Fruit fly (Drosophila melanogaster) whole organism, embryonic: ENCODE data around the gene CG42824.

Experiments
- Adf1 ChIP-seq: fragments of 200-800 bp; sonication (Bioruptor generic); IDR thresholded peaks from 2 replicates; pipeline ENCODE4 v1.3.6; 2022; ENCODE audit warnings: missing biosample characterization, missing genetic modification characterization
- Bdp1 ChIP-seq: fragments of 200-800 bp; sonication (Bioruptor generic); optimal IDR thresholded peaks from 3 replicates; lab custom pipeline; 2016; ENCODE audit warnings: missing biosample characterization, missing genetic modification characterization
- Bteb2 ChIP-seq: fragments of 200-800 bp; sonication (Bioruptor generic); optimal IDR thresholded peaks from 2 replicates; lab custom pipeline; 2016; ENCODE audit warnings: missing biosample characterization, missing genetic modification characterization
- CG10274 ChIP-seq: fragments of 200-800 bp; sonication (Bioruptor generic); optimal IDR thresholded peaks from 3 replicates; lab custom pipeline; 2017; ENCODE audit warnings: missing biosample characterization, mild to moderate bottlenecking, missing genetic modification characterization
- CG11093 ChIP-seq: fragments of 200-800 bp; sonication (Bioruptor generic); IDR thresholded peaks from 3 replicates; pipeline ENCODE4 v1.3.6; 2022; ENCODE audit warnings: missing biosample characterization, missing genetic modification characterization
- CG11247 ChIP-seq: fragments of 200-800 bp; sonication (Bioruptor generic); IDR thresholded peaks from 2 replicates; pipeline ENCODE4 v1.3.6; 2022; ENCODE audit warnings: missing biosample characterization, missing genetic modification characterization
- CG11695 ChIP-seq: fragments of 200-800 bp; sonication (Bioruptor generic); IDR thresholded peaks from 3 replicates; pipeline ENCODE4 v1.3.6; 2022; ENCODE audit warnings: missing biosample characterization, missing genetic modification characterization
- CG11696 ChIP-seq: fragments of 200-800 bp; sonication (Bioruptor generic); IDR thresholded peaks from 2 replicates; pipeline ENCODE4 v1.3.6; 2022; ENCODE audit warnings: missing biosample characterization, missing genetic modification characterization
- CG12299 ChIP-seq: fragments of 200-800 bp; sonication (Bioruptor generic); optimal IDR thresholded peaks from 2 replicates; lab custom pipeline; 2018; ENCODE audit warnings: missing biosample characterization, mild to moderate bottlenecking, missing genetic modification characterization
- CG12391 ChIP-seq: fragments of 200-800 bp; sonication (Bioruptor generic); optimal IDR thresholded peaks from 3 replicates; lab custom pipeline; 2018; ENCODE audit warnings: missing biosample characterization, mild to moderate bottlenecking, missing genetic modification characterization, moderate library complexity
- CG15011 ChIP-seq: fragments of 200-800 bp; sonication (Bioruptor generic); optimal IDR thresholded peaks from 3 replicates; lab custom pipeline; 2018; ENCODE audit warnings: missing biosample characterization, mild to moderate bottlenecking, missing genetic modification characterization
- CG1603 ChIP-seq: fragments of 200-800 bp; sonication (Bioruptor generic); optimal IDR thresholded peaks from 2 replicates; lab custom pipeline; 2019; ENCODE audit warnings: missing biosample characterization, mild to moderate bottlenecking, missing genetic modification characterization, moderate library complexity
- CG17829 ChIP-seq: fragments of 200-800 bp; optimal IDR thresholded peaks from 2 replicates; lab custom pipeline; 2019; ENCODE audit warnings: missing biosample characterization, mild to moderate bottlenecking, missing genetic modification characterization, moderate library complexity
- CG1792 ChIP-seq: fragments of 200-800 bp; sonication (Bioruptor generic); optimal IDR thresholded peaks from 2 replicates; lab custom pipeline; 2016; ENCODE audit warnings: missing biosample characterization, missing genetic modification characterization
- CG2116 ChIP-seq: fragments of 200-800 bp; sonication (Bioruptor generic); optimal IDR thresholded peaks from 3 replicates; lab custom pipeline; 2018; ENCODE audit warnings: missing biosample characterization, mild to moderate bottlenecking, missing genetic modification characterization
- CG32532 ChIP-seq: fragments of 200-800 bp; sonication (Bioruptor generic); IDR thresholded peaks from 2 replicates; pipeline ENCODE4 v1.3.6; 2022; ENCODE audit warnings: missing biosample characterization, missing genetic modification characterization
- CG42726 ChIP-seq: fragments of 200-800 bp; sonication (Bioruptor generic); IDR thresholded peaks from 2 replicates; pipeline ENCODE4 v1.3.6; 2022; ENCODE audit warnings: missing biosample characterization, missing genetic modification characterization; ENCODE audit not compliant: partially characterized antibody
- CG4854 ChIP-seq: fragments of 200-800 bp; sonication (Bioruptor generic); optimal IDR thresholded peaks from 2 replicates; lab custom pipeline; 2016; ENCODE audit warnings: missing biosample characterization, missing genetic modification characterization, inconsistent platforms
- CG5180 ChIP-seq: fragments of 200-800 bp; sonication (Bioruptor generic); optimal IDR thresholded peaks from 3 replicates; lab custom pipeline; 2017; ENCODE audit warnings: missing biosample characterization, missing genetic modification characterization, mild to moderate bottlenecking, moderate library complexity, missing genetic modification reagents
- CG6765 ChIP-seq: fragments of 200-800 bp; sonication (Bioruptor generic); optimal IDR thresholded peaks from 3 replicates; lab custom pipeline; 2017; ENCODE audit warnings: missing biosample characterization, mild to moderate bottlenecking, missing genetic modification characterization
- CG9609 ChIP-seq: fragments of 200-800 bp; sonication (Bioruptor generic); optimal IDR thresholded peaks from 3 replicates; lab custom pipeline; 2016; ENCODE audit warnings: missing biosample characterization, missing genetic modification characterization
- CHES-1-like ChIP-seq: fragments of 200-800 bp; sonication (Bioruptor generic); optimal IDR thresholded peaks from 2 replicates; lab custom pipeline; 2016; ENCODE audit warnings: missing biosample characterization, missing genetic modification characterization
- Dad ChIP-seq: fragments of 200-800 bp; sonication (Bioruptor generic); optimal IDR thresholded peaks from 3 replicates; lab custom pipeline; 2016; ENCODE audit warnings: missing biosample characterization, missing genetic modification characterization
- ERR ChIP-seq: fragments of 200-800 bp; sonication (Bioruptor generic); optimal IDR thresholded peaks from 2 replicates; lab custom pipeline; 2016; ENCODE audit warnings: missing biosample characterization, missing genetic modification characterization
- GATAe ChIP-seq: fragments of 200-800 bp; sonication (Bioruptor generic); conservative IDR thresholded peaks from 2 replicates; pipeline ENCODE4 v1.3.6; 2022; ENCODE audit warnings: missing biosample characterization, missing genetic modification characterization
- Hr51 ChIP-seq, 2 experiments: fragments of 200-800 bp; sonication (Bioruptor generic); optimal IDR thresholded peaks; 2 replicates in 1 of 2; 3 replicates in 1 of 2; lab custom pipeline; 2016 to 2018; ENCODE audit warnings: missing biosample characterization in 2 of 2, missing genetic modification characterization in 2 of 2, mild to moderate bottlenecking in 1 of 2, moderate library complexity in 1 of 2
- MBD-R2 ChIP-seq: fragments of 200-800 bp; sonication (Bioruptor generic); IDR thresholded peaks from 2 replicates; pipeline ENCODE4 v1.3.6; 2022; ENCODE audit warnings: missing biosample characterization, missing genetic modification characterization
- MTF-1 ChIP-seq: fragments of 200-800 bp; sonication (Bioruptor generic); optimal IDR thresholded peaks from 2 replicates; lab custom pipeline; 2018; ENCODE audit warnings: missing biosample characterization, mild to moderate bottlenecking, missing genetic modification characterization, borderline replicate concordance
- Mad ChIP-seq: fragments of 200-800 bp; sonication (Bioruptor generic); optimal IDR thresholded peaks from 2 replicates; lab custom pipeline; 2016; ENCODE audit warnings: missing biosample characterization, missing genetic modification characterization
- Nf-YB ChIP-seq: fragments of 200-800 bp; sonication (Bioruptor generic); optimal IDR thresholded peaks from 3 replicates; lab custom pipeline; 2019; ENCODE audit warnings: missing biosample characterization, mild to moderate bottlenecking, missing genetic modification characterization, moderate library complexity
- Rfx ChIP-seq: fragments of 200-800 bp; sonication (Bioruptor generic); IDR thresholded peaks from 2 replicates; pipeline ENCODE4 v1.3.6; 2022; ENCODE audit warnings: missing biosample characterization, missing genetic modification characterization
- Rx ChIP-seq: fragments of 200-800 bp; sonication (Bioruptor generic); IDR thresholded peaks from 2 replicates; pipeline ENCODE4 v1.3.6; 2022; ENCODE audit warnings: missing biosample characterization, missing genetic modification characterization
- Sry-δ ChIP-seq: fragments of 200-800 bp; sonication (Bioruptor generic); optimal IDR thresholded peaks from 2 replicates; lab custom pipeline; 2016; ENCODE audit warnings: missing biosample characterization, missing genetic modification characterization
- al ChIP-seq: fragments of 200-800 bp; sonication (Bioruptor generic); IDR thresholded peaks from 2 replicates; pipeline ENCODE4 v1.3.6; 2022; ENCODE audit warnings: missing biosample characterization, missing genetic modification characterization
- bbx ChIP-seq: fragments of 200-800 bp; sonication (Bioruptor generic); IDR thresholded peaks from 2 replicates; pipeline ENCODE4 v1.3.6; 2022; ENCODE audit warnings: missing biosample characterization, missing genetic modification characterization; ENCODE audit not compliant: partially characterized antibody
- cato ChIP-seq: fragments of 200-800 bp; sonication (Bioruptor generic); optimal IDR thresholded peaks from 2 replicates; lab custom pipeline; 2016; ENCODE audit warnings: missing biosample characterization, missing genetic modification characterization, borderline replicate concordance
- chn ChIP-seq: fragments of 200-800 bp; sonication (Bioruptor generic); optimal IDR thresholded peaks from 2 replicates; lab custom pipeline; 2016; ENCODE audit warnings: missing biosample characterization, missing genetic modification characterization
- ci ChIP-seq: fragments of 200-800 bp; sonication (Bioruptor generic); IDR thresholded peaks from 3 replicates; pipeline ENCODE4 v1.3.6; 2022; ENCODE audit warnings: missing biosample characterization, missing genetic modification characterization
- ham ChIP-seq: fragments of 200-800 bp; sonication (Bioruptor generic); IDR thresholded peaks from 2 replicates; pipeline ENCODE4 v1.3.6; 2022; ENCODE audit warnings: missing biosample characterization, missing genetic modification characterization
- hkb ChIP-seq, 2 experiments: fragments of 200-800 bp in 1 of 2; fragments of >200 bp in 1 of 2; sonication (Bioruptor generic) in 1 of 2; IDR thresholded peaks in 1 of 2; optimal IDR thresholded peaks in 1 of 2; 2 replicates each; pipeline versions ENCODE4 v1.3.6 to Lab custom; 2017 to 2022; ENCODE audit warnings: missing biosample characterization in 1 of 2, missing genetic modification characterization in 1 of 2
- pfk ChIP-seq: fragments of 200-800 bp; sonication (Bioruptor generic); optimal IDR thresholded peaks from 2 replicates; lab custom pipeline; 2018; ENCODE audit warnings: missing biosample characterization, mild to moderate bottlenecking, missing genetic modification characterization, moderate library complexity
- phol ChIP-seq: fragments of 200-800 bp; sonication (Bioruptor generic); optimal IDR thresholded peaks from 3 replicates; lab custom pipeline; 2018; ENCODE audit warnings: missing biosample characterization, mild to moderate bottlenecking, missing genetic modification characterization, moderate library complexity
- shn ChIP-seq: fragments of 200-800 bp; sonication (Bioruptor generic); optimal IDR thresholded peaks from 3 replicates; lab custom pipeline; 2016; ENCODE audit warnings: missing biosample characterization, missing genetic modification characterization
- slp2 ChIP-seq: fragments of 200-800 bp; sonication (Bioruptor generic); optimal IDR thresholded peaks from 2 replicates; lab custom pipeline; 2016; ENCODE audit warnings: missing biosample characterization, missing genetic modification characterization
- so ChIP-seq: fragments of 200-800 bp; sonication (Bioruptor generic); IDR thresholded peaks from 3 replicates; pipeline ENCODE4 v1.3.6; 2022; ENCODE audit warnings: missing biosample characterization, missing genetic modification characterization
- stc ChIP-seq: fragments of 200-800 bp; sonication (Bioruptor generic); IDR thresholded peaks from 2 replicates; pipeline ENCODE4 v1.3.6; 2022; ENCODE audit warnings: missing biosample characterization, missing genetic modification characterization
- tin ChIP-seq: fragments of 200-800 bp; sonication (Bioruptor generic); optimal IDR thresholded peaks from 3 replicates; lab custom pipeline; 2016; ENCODE audit warnings: missing biosample characterization, missing genetic modification characterization
- unpg ChIP-seq: fragments of 200-800 bp; sonication (Bioruptor generic); optimal IDR thresholded peaks from 3 replicates; lab custom pipeline; 2018; ENCODE audit warnings: missing biosample characterization, mild to moderate bottlenecking, missing genetic modification characterization, moderate library complexity
- vvl ChIP-seq: fragments of 200-800 bp; sonication (Bioruptor generic); IDR thresholded peaks from 2 replicates; pipeline ENCODE4 v1.3.6; 2022; ENCODE audit warnings: missing biosample characterization, missing genetic modification characterization

Gene CG42824

DNA sequence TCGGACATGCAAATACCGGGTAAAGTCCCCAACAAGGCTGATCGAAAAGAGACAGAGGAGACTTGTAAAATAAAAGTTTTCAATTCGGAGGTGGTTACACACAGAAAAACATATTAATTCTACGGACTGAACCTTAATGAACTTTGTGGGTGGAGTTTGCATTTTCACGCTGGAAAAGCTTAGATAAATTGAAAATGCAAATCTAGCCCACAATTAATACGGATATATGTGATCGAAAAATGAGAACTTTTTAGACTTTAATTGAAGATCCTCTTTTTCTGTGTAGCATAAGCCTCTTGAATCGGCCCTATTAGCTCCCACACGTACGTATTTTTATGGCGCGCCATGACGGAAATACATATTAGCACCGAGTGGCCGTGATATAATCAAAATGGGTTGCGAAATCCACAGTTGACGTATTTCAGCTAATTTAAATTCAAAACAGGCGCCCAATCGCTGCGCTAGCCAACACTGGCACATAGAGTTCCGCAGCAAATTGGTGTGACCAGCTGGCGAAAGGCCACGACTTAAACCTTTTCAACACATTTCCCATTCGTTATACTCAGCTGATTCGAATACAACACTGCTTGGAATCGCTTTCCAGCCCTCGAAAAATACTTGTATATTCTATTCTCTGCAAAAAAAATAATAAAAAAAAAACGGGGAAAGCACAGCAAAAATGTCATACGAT lies 20.8 kb downstream of the CG42824 start (continued):
- TF ChIP-seq CG11247 (peak; percentile 64), MBD-R2 (GFP tag; lab: Robert Waterston, UW) (peak; percentile 80), CHES-1-like (GFP tag; lab: Kevin White, UChicago) (peak; percentile 74), CG11695 (GFP tag; lab: Robert Waterston, UW) (peak; percentile 53; the same call in 2 of the 3 replicates), CG12391 (tag; lab: Kevin White, UChicago) (peak; percentile 56), vvl (GFP tag; lab: Robert Waterston, UW) (peak; percentile 91), CG12299 (peak; percentile 1), CG5180 (GFP tag; lab: Kevin White, UChicago) (peak; percentile 27), pfk (GFP tag; lab: Kevin White, UChicago) (peak; percentile 43), CG42726 (GFP tag; lab: Robert Waterston, UW) (no peak), so (no peak), CG11696 (GFP tag; lab: Robert Waterston, UW) (0 out of 2 replicates have a peak, but pooled peaks have one; percentile 39), Hr51 (GFP tag; optimal IDR thresholded peaks at IDR 0.05; lab: Kevin White, UChicago) (peak; percentile 65 to 72), chn (GFP tag; lab: Kevin White, UChicago) (peak; percentile 66), CG11093 (peak; percentile 46; the same call in 1 of the 3 replicates), CG15011 (GFP tag; lab: Kevin White, UChicago) (peak; percentile 52), CG32532 (GFP tag; lab: Robert Waterston, UW) (peak; percentile 63), tin (peak; percentile 69), Sry-δ (GFP tag; lab: Kevin White, UChicago) (peak; percentile 66), CG9609 (GFP tag; lab: Kevin White, UChicago) (peak; percentile 74), cato (GFP tag; lab: Kevin White, UChicago) (peak; percentile 13), ham (GFP tag; lab: Robert Waterston, UW) (peak; percentile 51), hkb (optimal IDR thresholded peaks at IDR 0.05; lab: Kevin White, UChicago) (peak; percentile 43), hkb (GFP tag; IDR thresholded peaks at IDR 0.05; lab: Robert Waterston, UW) (peak; percentile 52; the same call in 1 of the 2 replicates), Dad (GFP tag; lab: Kevin White, UChicago) (peak; percentile 73), stc (GFP tag; lab: Robert Waterston, UW) (0 out of 2 replicates have a peak, but pooled peaks have one; percentile 15), shn (GFP tag; lab: Kevin White, UChicago) (peak; percentile 22), ci (GFP tag; lab: Robert Waterston, UW) (peak; percentile 85), phol (tag; lab: Kevin White, UChicago) (peak; percentile 59), CG1603 (tag; lab: Kevin White, UChicago) (peak; percentile 91), bbx (GFP tag; lab: Robert Waterston, UW) (peak; percentile 29; the same call in 1 of the 2 replicates), ERR (peak; percentile 58), CG4854 (peak; percentile 19), MTF-1 (GFP tag; lab: Kevin White, UChicago) (no peak), Mad (GFP tag; lab: Kevin White, UChicago) (peak; percentile 55), CG2116 (GFP tag; lab: Kevin White, UChicago) (peak; percentile 99), GATAe (GFP tag; lab: Robert Waterston, UW) (no peak), unpg (GFP tag; lab: Kevin White, UChicago) (peak; percentile 7), al (no peak), CG1792 (GFP tag; lab: Kevin White, UChicago) (peak; percentile 56), Adf1 (peak; percentile 42; the same call in 1 of the 2 replicates), Bdp1 (GFP tag; lab: Kevin White, UChicago) (peak; percentile 59), CG17829 (tag; lab: Kevin White, UChicago) (peak; percentile 56), Rx (GFP tag; lab: Robert Waterston, UW) (no peak), CG6765 (GFP tag; lab: Kevin White, UChicago) (peak; percentile 67), Nf-YB (no peak), Rfx (GFP tag; lab: Robert Waterston, UW) (peak; percentile 70), slp2 (GFP tag; lab: Kevin White, UChicago) (no peak), Bteb2 (GFP tag; lab: Kevin White, UChicago) (peak; percentile 60), CG10274 (GFP tag; lab: Kevin White, UChicago) (peak; percentile 18)
